Fruit fly (Drosophila melanogaster): Measurements from ENCODE around the gene CG2186.

CG2186 gene

DNA sequence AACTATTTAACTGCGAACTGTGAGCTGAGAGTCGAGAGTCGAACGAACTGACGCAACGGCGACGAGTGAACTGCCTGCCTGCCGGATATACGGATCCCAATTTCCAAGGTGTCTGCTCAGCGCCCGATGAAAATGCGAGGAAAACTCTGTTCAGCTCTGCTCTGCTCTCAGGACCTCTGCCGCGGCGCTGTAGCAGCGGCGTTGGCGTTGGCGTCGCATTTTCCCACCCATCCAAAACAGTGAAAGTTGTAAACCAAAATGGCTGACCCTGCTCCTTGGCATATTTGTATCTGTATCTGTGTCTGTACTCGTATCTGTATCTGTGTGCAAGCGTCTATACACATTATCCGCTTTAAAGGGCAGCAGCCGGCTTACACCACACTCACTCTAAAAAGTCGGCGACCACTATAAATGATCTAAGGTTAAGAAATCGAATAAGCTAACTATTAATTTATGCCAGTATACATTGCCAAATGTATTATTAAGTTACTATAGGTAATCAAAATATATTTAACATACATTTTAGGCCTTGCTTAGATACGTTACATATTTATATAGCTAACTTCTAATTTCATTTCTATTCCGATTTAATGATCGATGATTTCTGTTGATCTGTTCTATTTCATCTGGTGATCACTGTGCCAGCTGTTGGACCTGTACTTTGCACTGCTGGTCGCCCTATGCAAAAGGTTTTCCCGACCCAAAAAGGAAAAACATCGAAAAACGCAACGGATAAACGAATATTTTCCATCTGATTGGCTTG, 34.6 kb upstream of the CG2186 start (continued):
- TF ChIP-seq onecut (GFP tag; IDR thresholded peaks at IDR 0.05): peak; percentile 25
- TF ChIP-seq sima (GFP tag; optimal IDR thresholded peaks at IDR 0.05): no peak
- TF ChIP-seq Rfx (GFP tag; IDR thresholded peaks at IDR 0.05): no peak
- no peak for TF ChIP-seq CG7372 (GFP tag; IDR thresholded peaks at IDR 0.05)
- TF ChIP-seq CG6813 (GFP tag; optimal IDR thresholded peaks at IDR 0.05): peak; percentile 33
- TF ChIP-seq CG14710 (tag; optimal IDR thresholded peaks at IDR 0.05): peak; percentile 90
- TF ChIP-seq CG1792 (GFP tag; optimal IDR thresholded peaks at IDR 0.05): no peak
- TF ChIP-seq corto (GFP tag; optimal IDR thresholded peaks at IDR 0.05): no peak
- TF ChIP-seq CG15479 (GFP tag; optimal IDR thresholded peaks at IDR 0.05): peak; percentile 48
- TF ChIP-seq ems (GFP tag; optimal IDR thresholded peaks at IDR 0.05): peak; percentile 0
- no peak for TF ChIP-seq hkb (optimal IDR thresholded peaks at IDR 0.05)
- TF ChIP-seq hkb (GFP tag; IDR thresholded peaks at IDR 0.05): peak; percentile 62
- TF ChIP-seq NFAT (GFP tag; IDR thresholded peaks at IDR 0.05): no peak
- TF ChIP-seq ken (GFP tag; IDR thresholded peaks at IDR 0.05): no peak; the same call in 2 of the 3 replicates
- TF ChIP-seq PHDP (tag; optimal IDR thresholded peaks at IDR 0.05): peak; percentile 60
- TF ChIP-seq lilli (GFP tag; optimal IDR thresholded peaks at IDR 0.05): peak; percentile 42
- TF ChIP-seq p53 (GFP tag; optimal IDR thresholded peaks at IDR 0.05): no peak
- TF ChIP-seq CG7839 (tag; optimal IDR thresholded peaks at IDR 0.05): peak; percentile 76
- no peak for TF ChIP-seq Bgb (GFP tag; IDR thresholded peaks at IDR 0.05; ENCODE audit: partially characterized antibody)
- no peak for TF ChIP-seq toy (GFP tag; IDR thresholded peaks at IDR 0.05)
- peak; percentile 46 for TF ChIP-seq CG5180 (GFP tag; optimal IDR thresholded peaks at IDR 0.05)
- no peak for TF ChIP-seq unc-4 (GFP tag; IDR thresholded peaks at IDR 0.05; ENCODE audit: partially characterized antibody)
- TF ChIP-seq CkIIα-i1 (GFP tag; IDR thresholded peaks at IDR 0.05): no peak
- TF ChIP-seq Jarid2 (GFP tag; optimal IDR thresholded peaks at IDR 0.05): peak; percentile 27
- peak; percentile 89 for TF ChIP-seq CG7556 (GFP tag; optimal IDR thresholded peaks at IDR 0.05)
- peak; percentile 53 for TF ChIP-seq BtbVII (GFP tag; optimal IDR thresholded peaks at IDR 0.05)
- peak; percentile 53 for TF ChIP-seq CG4328 (GFP tag; optimal IDR thresholded peaks at IDR 0.05)
- TF ChIP-seq CG10321 (GFP tag; IDR thresholded peaks at IDR 0.05): no peak
- peak; percentile 91 for TF ChIP-seq CG8924 (tag; optimal IDR thresholded peaks at IDR 0.05)
- no peak for TF ChIP-seq CG14860 (GFP tag; IDR thresholded peaks at IDR 0.05; ENCODE audit: partially characterized antibody)
- TF ChIP-seq yki (optimal IDR thresholded peaks at IDR 0.05): no peak
- no peak for TF ChIP-seq maf-S (GFP tag; optimal IDR thresholded peaks at IDR 0.05)
- TF ChIP-seq CG11695 (GFP tag; IDR thresholded peaks at IDR 0.05): peak; percentile 53; the same call in 1 of the 3 replicates
- 0 out of 2 replicates have a peak, but pooled peaks have one; percentile 37 for TF ChIP-seq Ada2b (GFP tag; IDR thresholded peaks at IDR 0.05)
- no peak for TF ChIP-seq CG7786 (GFP tag; optimal IDR thresholded peaks at IDR 0.05)
- TF ChIP-seq CG7745 (tag; optimal IDR thresholded peaks at IDR 0.05): no peak
- peak; percentile 54 for TF ChIP-seq CG18619 (GFP tag; optimal IDR thresholded peaks at IDR 0.05)
- no peak for TF ChIP-seq Scr (GFP tag; IDR thresholded peaks at IDR 0.05; ENCODE audit: partially characterized antibody)
- no peak for TF ChIP-seq Dll (GFP tag; IDR thresholded peaks at IDR 0.05; ENCODE audit: partially characterized antibody)
- TF ChIP-seq sens-2 (GFP tag; IDR thresholded peaks at IDR 0.05): no peak
- TF ChIP-seq dati (GFP tag; IDR thresholded peaks at IDR 0.05): no peak
- TF ChIP-seq CG3407 (GFP tag; optimal IDR thresholded peaks at IDR 0.05): peak; percentile 44
- peak; percentile 36 for TF ChIP-seq CG9817 (tag; optimal IDR thresholded peaks at IDR 0.05)
- TF ChIP-seq insv (GFP tag; optimal IDR thresholded peaks at IDR 0.05): peak in 1 of 2 experiments; percentile 75
- peak; percentile 96 for TF ChIP-seq CG15696 (tag; optimal IDR thresholded peaks at IDR 0.05)
- peak; percentile 48 for TF ChIP-seq Fer3 (tag; optimal IDR thresholded peaks at IDR 0.05)
- TF ChIP-seq Dp (GFP tag; optimal IDR thresholded peaks at IDR 0.05): no peak
- peak; percentile 66 for TF ChIP-seq CG12219 (GFP tag; optimal IDR thresholded peaks at IDR 0.05)
- peak; percentile 21 for TF ChIP-seq CG8281 (tag; optimal IDR thresholded peaks at IDR 0.05)

Data from whole organism, embryonic.